Worm (Caenorhabditis elegans) whole organism, L1 larva: Measurements from ENCODE around the gene F35H12.6.
A peak's percentile ranks its signal among the peaks of the same experiment; 100 is the strongest.

Source experiments
- C04F5.9 ChIP-seq: sonication (generic microtip); optimal IDR thresholded peaks from 2 replicates; lab custom pipeline; 2016; ENCODE audit warnings: missing genetic modification characterization, missing compliant biosample characterization
- C16A3.4 ChIP-seq: fragments of 150-350 bp; optimal IDR thresholded peaks from 2 replicates; lab custom pipeline; 2014; ENCODE audit warnings: missing biosample characterization, missing genetic modification characterization
- F16B12.6 ChIP-seq: fragments of 150-350 bp; optimal IDR thresholded peaks from 2 replicates; lab custom pipeline; 2014; ENCODE audit warnings: missing biosample characterization, missing genetic modification characterization
- Y116A8C.19 ChIP-seq: sonication (generic microtip); optimal IDR thresholded peaks from 2 replicates; lab custom pipeline; 2016; ENCODE audit warnings: missing compliant biosample characterization, missing genetic modification characterization, borderline replicate concordance
- aha-1 ChIP-seq: fragments of 150-350 bp; optimal IDR thresholded peaks from 2 replicates; lab custom pipeline; 2014; ENCODE audit warnings: missing biosample characterization, missing genetic modification characterization
- ama-1 ChIP-seq: fragments of 150-350 bp; optimal IDR thresholded peaks from 2 replicates; lab custom pipeline; 2014
- ceh-8 ChIP-seq: fragments of 200-800 bp; sonication (Bioruptor generic); optimal IDR thresholded peaks from 2 replicates; lab custom pipeline; 2018; ENCODE audit warnings: mild to moderate bottlenecking, missing genetic modification characterization, moderate library complexity, missing compliant biosample characterization
- ceh-82 ChIP-seq, 3 experiments: fragments of 150-350 bp in 1 of 3; sonication (generic microtip) in 2 of 3; optimal IDR thresholded peaks; 2 replicates each; lab custom pipeline; 2014 to 2017; ENCODE audit warnings: missing biosample characterization in 3 of 3, missing genetic modification characterization in 3 of 3
- ces-1 ChIP-seq: fragments of 150-350 bp; optimal IDR thresholded peaks from 2 replicates; lab custom pipeline; 2014; ENCODE audit warnings: missing biosample characterization, missing genetic modification reagents, missing genetic modification characterization
- dpl-1 ChIP-seq, 3 experiments: fragments of 150-350 bp in 2 of 3; sonication (generic microtip) in 1 of 3; optimal IDR thresholded peaks; 2 replicates each; lab custom pipeline; 2014 to 2017; ENCODE audit warnings: missing biosample characterization in 3 of 3, missing genetic modification characterization in 3 of 3, missing genetic modification reagents in 3 of 3
- dsc-1 ChIP-seq: sonication (generic microtip); optimal IDR thresholded peaks from 2 replicates; lab custom pipeline; 2016; ENCODE audit warnings: mild to moderate bottlenecking, missing genetic modification characterization, missing compliant biosample characterization
- efl-1 ChIP-seq, 4 experiments: fragments of 150-350 bp; optimal IDR thresholded peaks in 3 of 4; peaks in 1 of 4; 1 replicate in 1 of 4; 2 replicates in 3 of 4; lab custom pipeline; 2014; ENCODE audit warnings: missing biosample characterization in 2 of 4, missing genetic modification characterization in 2 of 4, missing genetic modification reagents in 2 of 4
- elt-3 ChIP-seq, 6 experiments: fragments of 150-350 bp in 1 of 6; sonication (generic microtip); optimal IDR thresholded peaks; 2 replicates each; lab custom pipeline; 2017 to 2018; ENCODE audit warnings: missing biosample characterization in 6 of 6, missing genetic modification characterization in 6 of 6, inconsistent platforms in 1 of 6
- fkh-10 ChIP-seq: sonication (generic microtip); optimal IDR thresholded peaks from 2 replicates; lab custom pipeline; 2017; ENCODE audit warnings: missing biosample characterization, missing genetic modification reagents, missing genetic modification characterization
- fkh-4 ChIP-seq: sonication (generic microtip); optimal IDR thresholded peaks from 2 replicates; lab custom pipeline; 2016; ENCODE audit warnings: missing compliant biosample characterization, missing genetic modification characterization, borderline replicate concordance
- fkh-8 ChIP-seq: sonication (generic microtip); optimal IDR thresholded peaks from 2 replicates; lab custom pipeline; 2016; ENCODE audit warnings: mild to moderate bottlenecking, missing genetic modification characterization, missing compliant biosample characterization
- hlh-17 ChIP-seq: fragments of 200-800 bp; sonication (Bioruptor generic); optimal IDR thresholded peaks from 2 replicates; lab custom pipeline; 2018; ENCODE audit warnings: missing genetic modification characterization, mild to moderate bottlenecking, missing compliant biosample characterization, moderate library complexity, borderline replicate concordance
- jun-1 ChIP-seq: fragments of 150-350 bp; optimal IDR thresholded peaks from 2 replicates; lab custom pipeline; 2014; ENCODE audit warnings: missing biosample characterization, missing genetic modification reagents, missing genetic modification characterization
- lin-13 ChIP-seq: fragments of 150-350 bp; optimal IDR thresholded peaks from 2 replicates; lab custom pipeline; 2014; ENCODE audit warnings: missing biosample characterization, missing genetic modification reagents, missing genetic modification characterization
- lin-14 ChIP-seq: fragments of 200-800 bp; sonication (Bioruptor generic); optimal IDR thresholded peaks from 2 replicates; lab custom pipeline; 2018; ENCODE audit warnings: mild to moderate bottlenecking, missing genetic modification characterization, moderate library complexity, missing compliant biosample characterization
- lin-15B ChIP-seq: fragments of 150-350 bp; sonication (generic microtip); optimal IDR thresholded peaks from 3 replicates; lab custom pipeline; 2014; ENCODE audit warnings: missing biosample characterization, missing genetic modification characterization
- lin-35 ChIP-seq, 2 experiments: fragments of 150-350 bp; optimal IDR thresholded peaks; 2 replicates each; lab custom pipeline; 2014; ENCODE audit warnings: missing biosample characterization in 2 of 2, missing genetic modification characterization in 2 of 2, missing genetic modification reagents in 2 of 2
- lsy-2 ChIP-seq, 2 experiments: fragments of 150-350 bp; optimal IDR thresholded peaks; 2 replicates each; lab custom pipeline; 2014; ENCODE audit warnings: missing biosample characterization in 2 of 2, missing genetic modification characterization in 2 of 2
- mdl-1 ChIP-seq, 2 experiments: fragments of 150-350 bp; optimal IDR thresholded peaks; 2 replicates each; lab custom pipeline; 2014 to 2017; ENCODE audit warnings: missing biosample characterization in 2 of 2, missing genetic modification characterization in 2 of 2, inconsistent platforms in 1 of 2
- mep-1 ChIP-seq: fragments of 150-350 bp; optimal IDR thresholded peaks from 2 replicates; lab custom pipeline; 2014; ENCODE audit warnings: missing biosample characterization, missing genetic modification characterization
- nhr-19 ChIP-seq: fragments of 200-800 bp; sonication (Bioruptor generic); conservative IDR thresholded peaks from 2 replicates; pipeline ENCODE4 v1.3.6; 2022; ENCODE audit warnings: missing genetic modification characterization, missing compliant biosample characterization
- nhr-28 ChIP-seq: fragments of 150-350 bp; optimal IDR thresholded peaks from 2 replicates; lab custom pipeline; 2014; ENCODE audit warnings: missing biosample characterization, missing genetic modification characterization
- nhr-47 ChIP-seq: sonication (generic microtip); optimal IDR thresholded peaks from 2 replicates; lab custom pipeline; 2016; ENCODE audit warnings: mild to moderate bottlenecking, missing genetic modification characterization, moderate library complexity, missing compliant biosample characterization
- nhr-76 ChIP-seq: sonication (generic microtip); optimal IDR thresholded peaks from 2 replicates; lab custom pipeline; 2017; ENCODE audit warnings: missing biosample characterization, missing genetic modification characterization
- nhr-77 ChIP-seq: fragments of 150-350 bp; optimal IDR thresholded peaks from 2 replicates; lab custom pipeline; 2014; ENCODE audit warnings: missing biosample characterization, missing genetic modification characterization
- nhr-90 ChIP-seq: sonication (generic microtip); optimal IDR thresholded peaks from 2 replicates; lab custom pipeline; 2016; ENCODE audit warnings: mild to moderate bottlenecking, missing genetic modification characterization, missing compliant biosample characterization; ENCODE audit not compliant: poor library complexity
- pag-3 ChIP-seq: sonication (generic microtip); optimal IDR thresholded peaks from 2 replicates; lab custom pipeline; 2017; ENCODE audit warnings: missing genetic modification characterization, mild to moderate bottlenecking, missing compliant biosample characterization, antibody characterized with exemption, borderline replicate concordance; ENCODE audit not compliant: insufficient read depth
- pax-3 ChIP-seq: fragments of 200-800 bp; sonication (Bioruptor generic); optimal IDR thresholded peaks from 2 replicates; lab custom pipeline; 2018; ENCODE audit warnings: mild to moderate bottlenecking, missing genetic modification characterization, moderate library complexity, missing compliant biosample characterization
- rnt-1 ChIP-seq: sonication (generic microtip); optimal IDR thresholded peaks from 2 replicates; lab custom pipeline; 2016; ENCODE audit warnings: mild to moderate bottlenecking, missing genetic modification characterization, moderate library complexity, missing compliant biosample characterization
- skn-1 ChIP-seq: fragments of 150-350 bp; optimal IDR thresholded peaks from 2 replicates; lab custom pipeline; 2014; ENCODE audit warnings: missing biosample characterization, missing genetic modification characterization
- snpc-4 ChIP-seq: fragments of 150-350 bp; optimal IDR thresholded peaks from 2 replicates; lab custom pipeline; 2014; ENCODE audit warnings: missing biosample characterization, missing genetic modification characterization
- snu-23 ChIP-seq: sonication (generic microtip); optimal IDR thresholded peaks from 2 replicates; lab custom pipeline; 2016; ENCODE audit warnings: missing genetic modification characterization, missing compliant biosample characterization
- swsn-7 ChIP-seq: sonication (generic microtip); optimal IDR thresholded peaks from 2 replicates; lab custom pipeline; 2016; ENCODE audit warnings: missing genetic modification characterization, missing compliant biosample characterization
- tbx-2 ChIP-seq: sonication (generic microtip); optimal IDR thresholded peaks from 2 replicates; lab custom pipeline; 2016; ENCODE audit warnings: missing genetic modification characterization, missing compliant biosample characterization
- unc-130 ChIP-seq: fragments of 150-350 bp; optimal IDR thresholded peaks from 2 replicates; lab custom pipeline; 2017; ENCODE audit warnings: missing biosample characterization, missing genetic modification characterization, inconsistent platforms
- unc-86 ChIP-seq: sonication (generic microtip); optimal IDR thresholded peaks from 2 replicates; lab custom pipeline; 2016; ENCODE audit warnings: missing genetic modification characterization, missing compliant biosample characterization

Gene F35H12.6

DNA sequence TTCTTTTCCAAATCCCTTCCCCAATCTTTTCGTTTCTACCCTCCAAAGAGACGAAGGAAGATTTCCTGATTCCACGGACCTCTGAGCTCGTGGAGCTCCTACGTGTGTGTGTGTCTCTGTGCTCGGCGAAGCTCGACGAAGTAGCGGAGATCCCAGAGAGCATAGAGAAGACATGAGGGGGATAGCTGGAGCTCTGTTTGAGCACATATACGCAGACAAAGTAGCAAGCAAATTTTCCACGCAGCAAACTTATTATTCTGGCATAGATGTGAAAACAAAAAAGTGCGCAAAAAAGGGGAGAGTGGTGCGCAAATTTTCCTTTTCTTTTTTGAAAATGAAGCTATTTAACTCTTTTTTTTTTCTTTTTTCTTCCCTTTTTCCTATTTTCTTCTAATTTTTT lies 19.8 kb downstream of the F35H12.6 start:
- TF ChIP-seq nhr-77 (tag; lab: Kevin White, UChicago), result no peak
- peak in 1 of 2 experiments; percentile 26 for TF ChIP-seq lsy-2 (tag; optimal IDR thresholded peaks at IDR 0.05; lab: Kevin White, UChicago)
- TF ChIP-seq dpl-1 (GFP tag; optimal IDR thresholded peaks at IDR 0.05; lab: Kevin White, UChicago), result peak in 1 of 3 experiments; percentile 8
- peak; percentile 14 for TF ChIP-seq tbx-2 (tag; lab: Kevin White, UChicago)
- peak in 1 of 2 experiments; percentile 0 for TF ChIP-seq mdl-1 (tag; optimal IDR thresholded peaks at IDR 0.05; lab: Kevin White, UChicago)
- TF ChIP-seq fkh-8 (tag; lab: Kevin White, UChicago), result peak; percentile 49
- TF ChIP-seq F16B12.6 (tag; lab: Kevin White, UChicago), result no peak
- TF ChIP-seq unc-86, result peak; percentile 37
- peak; percentile 4 for TF ChIP-seq mep-1 (tag; lab: Kevin White, UChicago)
- no peak for TF ChIP-seq jun-1 (tag; lab: Kevin White, UChicago)
- TF ChIP-seq elt-3 (tag; optimal IDR thresholded peaks at IDR 0.05; lab: Kevin White, UChicago), result no peak
- peak; percentile 84 for TF ChIP-seq lin-14 (GFP tag; lab: Kevin White, UChicago)
- peak in 2 of 3 experiments; percentile 37 to 45 for TF ChIP-seq ceh-82 (tag; optimal IDR thresholded peaks at IDR 0.05; lab: Kevin White, UChicago)
- TF ChIP-seq snu-23 (GFP tag; lab: Kevin White, UChicago), result peak; percentile 17
- TF ChIP-seq fkh-10 (GFP tag; lab: Kevin White, UChicago), result peak; percentile 65
- peak; percentile 41 for TF ChIP-seq rnt-1
- TF ChIP-seq Y116A8C.19, result no peak
- TF ChIP-seq pag-3 (tag; lab: Kevin White, UChicago), result no peak
- no peak for TF ChIP-seq ama-1 (lab: Kevin White, UChicago)
- peak in 1 of 2 experiments; percentile 20 for TF ChIP-seq efl-1 (optimal IDR thresholded peaks at IDR 0.05; lab: Kevin White, UChicago)
- peak in 1 of 2 experiments; percentile 65 for TF ChIP-seq efl-1 (GFP tag; optimal IDR thresholded peaks at IDR 0.05 in 1 of 2; lab: Kevin White, UChicago)
- TF ChIP-seq nhr-47 (tag; lab: Kevin White, UChicago), result peak; percentile 47
- peak; percentile 55 for TF ChIP-seq skn-1 (tag; lab: Kevin White, UChicago)
- TF ChIP-seq hlh-17, result no peak
- peak in 1 of 2 experiments; percentile 12 for TF ChIP-seq lin-35 (GFP tag; optimal IDR thresholded peaks at IDR 0.05; lab: Kevin White, UChicago)
- TF ChIP-seq unc-130 (tag; lab: Kevin White, UChicago), result peak; percentile 13
- peak; percentile 30 for TF ChIP-seq swsn-7 (tag; lab: Kevin White, UChicago)
- no peak for TF ChIP-seq C04F5.9 (tag; lab: Kevin White, UChicago)
- TF ChIP-seq nhr-19, result no peak

DNA sequence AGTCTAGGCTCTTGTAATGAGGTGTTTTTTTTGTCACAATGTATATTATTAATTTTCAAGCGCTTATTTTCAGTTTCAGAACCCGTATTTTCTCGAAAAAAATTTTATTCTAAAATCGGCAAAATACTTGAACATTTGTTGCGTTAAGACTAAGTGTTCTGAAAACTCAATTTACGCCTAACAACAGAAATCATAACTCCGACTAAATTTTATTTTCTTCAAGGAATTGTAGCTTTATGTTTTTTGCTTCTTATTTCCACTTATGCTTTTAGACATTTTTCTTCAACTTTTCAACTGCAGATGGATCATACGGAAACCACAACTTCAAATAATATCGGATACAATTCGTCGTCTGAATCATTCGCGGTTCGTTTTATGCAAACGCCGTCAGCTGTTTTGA lies 20.4 kb downstream of the F35H12.6 start, which contains the start of gene F35H12.1:
TSS of gene F35H12.1 (plus strand) at position 301 of the 400 bp plus-strand sequence.
- no peak for TF ChIP-seq nhr-76 (tag; lab: Kevin White, UChicago)
- TF ChIP-seq dsc-1 (tag; lab: Kevin White, UChicago), result no peak
- TF ChIP-seq ces-1 (GFP tag; lab: Kevin White, UChicago), result no peak
- no peak for TF ChIP-seq nhr-28 (tag; lab: Kevin White, UChicago)
- no peak for TF ChIP-seq jun-1 (tag; lab: Kevin White, UChicago)
- TF ChIP-seq lin-15B (tag; lab: Kevin White, UChicago), result no peak
- TF ChIP-seq lin-13, result no peak
- no peak for TF ChIP-seq swsn-7 (tag; lab: Kevin White, UChicago)
- no peak for TF ChIP-seq fkh-4 (tag; lab: Kevin White, UChicago)
- no peak for TF ChIP-seq nhr-90
- no peak for TF ChIP-seq mdl-1 (tag; optimal IDR thresholded peaks at IDR 0.05; lab: Kevin White, UChicago)
- no peak for TF ChIP-seq C16A3.4 (tag; lab: Kevin White, UChicago)
- no peak for TF ChIP-seq snpc-4
- no peak for TF ChIP-seq aha-1 (tag; lab: Kevin White, UChicago)
- TF ChIP-seq efl-1 (optimal IDR thresholded peaks at IDR 0.05; lab: Kevin White, UChicago), result no peak
- no peak for TF ChIP-seq efl-1 (GFP tag; optimal IDR thresholded peaks at IDR 0.05 in 1 of 2; lab: Kevin White, UChicago)
- TF ChIP-seq lsy-2 (tag; optimal IDR thresholded peaks at IDR 0.05; lab: Kevin White, UChicago), result no peak
- no peak for TF ChIP-seq unc-86
- TF ChIP-seq ceh-8 (GFP tag; lab: Kevin White, UChicago), result no peak
- no peak for TF ChIP-seq pax-3
- no peak for TF ChIP-seq fkh-8 (tag; lab: Kevin White, UChicago)
- TF ChIP-seq, all 84 proteins: peak for 0
